Worm (Caenorhabditis elegans): Measurements from ENCODE around the gene F52D10.4.
A peak's percentile ranks its signal among the peaks of the same experiment; 100 is the strongest.

The F52D10.4 gene

ce11 chrX:11603234-11604108 is 13.8 kb upstream of the F52D10.4 start (continued):
- 0 out of 2 replicates have a peak, but pooled peaks have one; percentile 7 for TF ChIP-seq zip-11 (GFP tag; IDR thresholded peaks at IDR 0.05)
- peak; percentile 4 for TF ChIP-seq lin-15B (tag; optimal IDR thresholded peaks at IDR 0.05)
- TF ChIP-seq lir-3 (tag; optimal IDR thresholded peaks at IDR 0.05), result no peak
- TF ChIP-seq lin-38 (GFP tag; IDR thresholded peaks at IDR 0.05), result peak; percentile 48
- peak; percentile 36 for TF ChIP-seq tra-1 (GFP tag; IDR thresholded peaks at IDR 0.05)
- TF ChIP-seq Y105C5A.15 (GFP tag; IDR thresholded peaks at IDR 0.05), result no peak
- peak; percentile 54 for TF ChIP-seq nhr-111 (GFP tag; optimal IDR thresholded peaks at IDR 0.05)
- TF ChIP-seq dve-1 (tag; optimal IDR thresholded peaks at IDR 0.05; ENCODE audit: insufficient read depth), result peak; percentile 86
- peak; percentile 11 for TF ChIP-seq ceh-32 (tag; optimal IDR thresholded peaks at IDR 0.05; ENCODE audit: poor library complexity)
- no peak for TF ChIP-seq cey-2 (tag; optimal IDR thresholded peaks at IDR 0.05; ENCODE audit: borderline replicate concordance, insufficient read depth)
- TF ChIP-seq sdz-12 (GFP tag; optimal IDR thresholded peaks at IDR 0.05), result peak; percentile 50
- peak; percentile 88 for TF ChIP-seq lin-13 (GFP tag; optimal IDR thresholded peaks at IDR 0.05)
- peak; percentile 28 for TF ChIP-seq mes-2 (tag; optimal IDR thresholded peaks at IDR 0.05; ENCODE audit: poor library complexity, severe bottlenecking)
- peak; percentile 25; the same call in 1 of the 2 replicates for TF ChIP-seq php-3 (GFP tag; IDR thresholded peaks at IDR 0.05)
- no peak for TF ChIP-seq egl-27 (tag; optimal IDR thresholded peaks at IDR 0.05)
- peak; percentile 87 for TF ChIP-seq zfp-3 (GFP tag; conservative IDR thresholded peaks at IDR 0.05)
- 0 out of 2 replicates have a peak, but pooled peaks have one; percentile 8 for TF ChIP-seq saeg-2 (GFP tag; IDR thresholded peaks at IDR 0.05)
- peak; percentile 2 for TF ChIP-seq lin-39 (tag; optimal IDR thresholded peaks at IDR 0.05)
- TF ChIP-seq zag-1 (tag; optimal IDR thresholded peaks at IDR 0.05), result peak; percentile 48
- TF ChIP-seq Y5F2A.4 (GFP tag; optimal IDR thresholded peaks at IDR 0.05), result peak; percentile 4
- no peak for TF ChIP-seq ceh-62 (tag; optimal IDR thresholded peaks at IDR 0.05)
- peak; percentile 12 for TF ChIP-seq dpl-1 (GFP tag; optimal IDR thresholded peaks at IDR 0.05)
- no peak for TF ChIP-seq dmd-9 (GFP tag; IDR thresholded peaks at IDR 0.05)
- TF ChIP-seq unc-39 (tag; optimal IDR thresholded peaks at IDR 0.05), result no peak
- peak in 1 of 2 experiments; percentile 11 for TF ChIP-seq unc-62 (GFP tag; optimal IDR thresholded peaks at IDR 0.05 in 1 of 2)
- no peak for TF ChIP-seq unc-62 (tag; optimal IDR thresholded peaks at IDR 0.05)
- peak; percentile 52 for TF ChIP-seq F10B5.3 (tag; optimal IDR thresholded peaks at IDR 0.05)
- TF ChIP-seq unc-130 (GFP tag; optimal IDR thresholded peaks at IDR 0.05), result no peak
- 0 out of 2 replicates have a peak, but pooled peaks have one; percentile 9 for TF ChIP-seq ceh-20 (GFP tag; IDR thresholded peaks at IDR 0.05)
- TF ChIP-seq nhr-48 (tag; optimal IDR thresholded peaks at IDR 0.05), result peak; percentile 36
- peak; percentile 63 for TF ChIP-seq rbr-2 (tag; optimal IDR thresholded peaks at IDR 0.05)
- peak; percentile 93 for TF ChIP-seq aha-1 (tag)
- peak; percentile 61 for TF ChIP-seq fos-1 (tag; optimal IDR thresholded peaks at IDR 0.05)
- TF ChIP-seq lsy-2 (tag; optimal IDR thresholded peaks at IDR 0.05), result peak; percentile 66 to 87
- peak; percentile 92 for TF ChIP-seq nhr-102 (tag; optimal IDR thresholded peaks at IDR 0.05)
- TF ChIP-seq nhr-76 (tag; optimal IDR thresholded peaks at IDR 0.05), result no peak
- 0 out of 2 replicates have a peak, but pooled peaks have one; percentile 14 for TF ChIP-seq set-16 (GFP tag; IDR thresholded peaks at IDR 0.05)
- peak; percentile 58 for TF ChIP-seq nhr-77 (tag; optimal IDR thresholded peaks at IDR 0.05)
- no peak for TF ChIP-seq R02D3.7 (tag; optimal IDR thresholded peaks at IDR 0.05)
- peak; percentile 40 for TF ChIP-seq nhr-11 (tag; optimal IDR thresholded peaks at IDR 0.05)
- TF ChIP-seq hmg-1.1 (GFP tag; IDR thresholded peaks at IDR 0.05), result 0 out of 2 replicates have a peak, but pooled peaks have one; percentile 33
- TF ChIP-seq Y75B8A.6 (GFP tag; IDR thresholded peaks at IDR 0.05), result no peak
- TF ChIP-seq gei-8 (GFP tag; optimal IDR thresholded peaks at IDR 0.05), result peak; percentile 47
- TF ChIP-seq daf-16 (GFP tag; optimal IDR thresholded peaks at IDR 0.05), result peak; percentile 32 to 34
- TF ChIP-seq daf-16 (tag; optimal IDR thresholded peaks at IDR 0.05), result peak; percentile 36
- peak; percentile 75 for TF ChIP-seq T20F7.1 (GFP tag; optimal IDR thresholded peaks at IDR 0.05)
- peak; percentile 23; the same call in 1 of the 2 replicates for TF ChIP-seq mdt-29 (GFP tag; IDR thresholded peaks at IDR 0.05)
- TF ChIP-seq nhr-25 (tag; optimal IDR thresholded peaks at IDR 0.05; ENCODE audit: borderline replicate concordance, insufficient read depth), result peak; percentile 50
